Fruit fly (Drosophila melanogaster) whole organism, adult: Measurements from ENCODE around the gene CG13449.

Experiments used
- CG11617 ChIP-seq: fragments of 200-800 bp; sonication (Bioruptor generic); optimal IDR thresholded peaks from 2 replicates; lab custom pipeline; 2017; ENCODE audit warnings: mild to moderate bottlenecking, missing biosample characterization, missing genetic modification reagents, missing genetic modification characterization
- CG12768 ChIP-seq: fragments of 200-800 bp; sonication (Bioruptor generic); optimal IDR thresholded peaks from 2 replicates; lab custom pipeline; 2017; ENCODE audit warnings: missing biosample characterization, missing genetic modification characterization, mild to moderate bottlenecking, moderate library complexity, missing genetic modification reagents
- CG14711 ChIP-seq: fragments of 200-800 bp; sonication (Bioruptor generic); optimal IDR thresholded peaks from 2 replicates; lab custom pipeline; 2018; ENCODE audit warnings: missing biosample characterization, mild to moderate bottlenecking, missing genetic modification characterization, moderate library complexity
- CG1620 ChIP-seq: fragments of 200-800 bp; sonication (Bioruptor generic); optimal IDR thresholded peaks from 2 replicates; lab custom pipeline; 2016; ENCODE audit warnings: missing biosample characterization, missing genetic modification characterization
- CG33017 ChIP-seq: fragments of 200-800 bp; sonication (Bioruptor generic); optimal IDR thresholded peaks from 2 replicates; lab custom pipeline; 2018; ENCODE audit warnings: missing biosample characterization, mild to moderate bottlenecking, missing genetic modification characterization, moderate library complexity
- CG5204 ChIP-seq: fragments of 200-800 bp; sonication (Bioruptor generic); optimal IDR thresholded peaks from 2 replicates; lab custom pipeline; 2016; ENCODE audit warnings: missing biosample characterization, missing genetic modification characterization
- CG7045 ChIP-seq: fragments of 200-800 bp; sonication (Bioruptor generic); optimal IDR thresholded peaks from 2 replicates; lab custom pipeline; 2017; ENCODE audit warnings: missing biosample characterization, mild to moderate bottlenecking, missing genetic modification characterization
- CG7101 ChIP-seq: fragments of 200-800 bp; sonication (Bioruptor generic); optimal IDR thresholded peaks from 2 replicates; lab custom pipeline; 2018; ENCODE audit warnings: missing biosample characterization, mild to moderate bottlenecking, missing genetic modification characterization, moderate library complexity
- Clk ChIP-seq: fragments of 200-800 bp; sonication (Bioruptor generic); optimal IDR thresholded peaks from 2 replicates; lab custom pipeline; 2017; ENCODE audit warnings: missing biosample characterization, missing genetic modification characterization
- Crg-1 ChIP-seq: fragments of 200-800 bp; sonication (Bioruptor generic); optimal IDR thresholded peaks from 2 replicates; lab custom pipeline; 2016; ENCODE audit warnings: missing biosample characterization, missing genetic modification characterization
- Hr96 ChIP-seq: fragments of 200-800 bp; sonication (Bioruptor generic); optimal IDR thresholded peaks from 2 replicates; lab custom pipeline; 2016; ENCODE audit warnings: missing biosample characterization, missing genetic modification characterization
- Mnt ChIP-seq: fragments of 200-800 bp; sonication (Bioruptor generic); optimal IDR thresholded peaks from 2 replicates; lab custom pipeline; 2016; ENCODE audit warnings: missing biosample characterization, mild to moderate bottlenecking, missing genetic modification characterization
- bab1 ChIP-seq: fragments of 200-800 bp; sonication (Bioruptor generic); optimal IDR thresholded peaks from 3 replicates; lab custom pipeline; 2019; ENCODE audit warnings: missing biosample characterization, mild to moderate bottlenecking, missing genetic modification characterization, moderate library complexity
- cic ChIP-seq: fragments of 200-800 bp; sonication (Bioruptor generic); optimal IDR thresholded peaks from 2 replicates; lab custom pipeline; 2017; ENCODE audit warnings: missing biosample characterization, mild to moderate bottlenecking, missing genetic modification characterization, moderate library complexity
- cnc ChIP-seq, 2 experiments: fragments of >200 bp; optimal IDR thresholded peaks; 2 replicates each; lab custom pipeline; 2017
- kay ChIP-seq: fragments of 200-800 bp; sonication (Bioruptor generic); peaks from one replicate; lab custom pipeline; 2016; ENCODE audit warnings: missing biosample characterization, missing genetic modification characterization, borderline replicate concordance
- ovo ChIP-seq: fragments of 200-800 bp; sonication (Bioruptor generic); optimal IDR thresholded peaks from 2 replicates; lab custom pipeline; 2016; ENCODE audit warnings: missing biosample characterization, missing genetic modification characterization
- pad ChIP-seq: fragments of 200-800 bp; sonication (Bioruptor generic); optimal IDR thresholded peaks from 3 replicates; lab custom pipeline; 2017; ENCODE audit warnings: missing biosample characterization, missing genetic modification characterization, mild to moderate bottlenecking, moderate library complexity, missing genetic modification reagents
- tj ChIP-seq: fragments of 200-800 bp; sonication (Bioruptor generic); optimal IDR thresholded peaks from 3 replicates; lab custom pipeline; 2017; ENCODE audit warnings: missing biosample characterization, mild to moderate bottlenecking, missing genetic modification characterization, moderate library complexity
- toe ChIP-seq: fragments of 200-800 bp; sonication (Bioruptor generic); optimal IDR thresholded peaks from 2 replicates; lab custom pipeline; 2016; ENCODE audit warnings: missing biosample characterization, missing genetic modification characterization

CG13449 gene

DNA sequence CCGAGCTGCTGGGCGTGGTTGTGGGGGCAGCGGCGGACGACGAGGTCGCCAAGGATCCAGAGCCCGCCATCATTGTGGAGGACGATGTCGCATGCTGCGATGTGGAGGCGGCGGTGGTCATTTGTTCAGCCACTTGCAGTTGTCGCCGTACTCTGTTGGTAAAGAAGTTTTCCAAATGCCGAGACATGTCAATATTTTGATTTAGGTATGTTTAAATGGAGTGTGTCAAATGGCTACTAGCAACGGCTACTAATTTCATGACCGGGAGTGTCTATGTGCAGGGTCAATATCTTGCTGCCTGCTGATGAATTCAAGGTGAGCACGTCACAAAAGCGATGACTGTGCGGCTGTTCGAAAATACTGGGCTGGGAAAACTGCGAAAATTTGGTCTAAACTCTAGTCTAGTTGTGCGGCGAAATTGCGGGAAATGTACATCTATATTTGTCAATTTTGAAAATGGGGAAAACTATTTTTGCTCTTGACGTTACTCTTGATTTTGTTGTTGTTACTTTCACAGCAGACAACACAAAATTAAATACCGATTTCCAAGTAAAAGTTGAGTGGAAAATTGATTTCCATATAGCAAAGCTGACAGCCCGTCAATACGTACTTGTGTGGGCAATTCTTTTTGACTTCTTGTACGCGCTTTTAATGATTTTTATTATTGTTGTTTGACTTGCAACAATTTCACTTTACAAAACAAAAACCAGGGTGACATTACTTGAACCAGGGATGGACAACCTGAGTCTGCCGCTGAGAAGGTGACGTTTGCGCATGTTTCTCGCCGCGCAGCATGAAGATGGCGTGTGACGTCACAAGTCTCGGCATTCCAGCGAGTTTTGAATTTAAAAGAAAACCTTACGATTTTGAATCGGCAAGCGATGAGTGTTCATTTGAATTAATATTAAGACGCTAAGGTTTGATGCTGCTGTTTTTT is 24.9 kb downstream of the CG13449 start, which contains the start of gene CG7656:
TSS of gene CG7656 (minus strand) at position 731 of the 937 bp plus-strand sequence.
- TF ChIP-seq cnc (optimal IDR thresholded peaks at IDR 0.05; lab: Kevin White, UChicago): no peak
- peak; percentile 53 for TF ChIP-seq bab1 (GFP tag; lab: Kevin White, UChicago)
- peak; percentile 35 for TF ChIP-seq tj (GFP tag; lab: Kevin White, UChicago)
- no peak for TF ChIP-seq Clk (GFP tag; lab: Kevin White, UChicago)
- TF ChIP-seq CG33017 (tag; lab: Kevin White, UChicago): no peak
- peak; percentile 17 for TF ChIP-seq CG11617
- no peak for TF ChIP-seq pad
- TF ChIP-seq cic (GFP tag; lab: Kevin White, UChicago): peak; percentile 61
- no peak for TF ChIP-seq kay
- TF ChIP-seq CG12768: peak; percentile 5
- peak; percentile 72 for TF ChIP-seq CG1620 (GFP tag; lab: Kevin White, UChicago)
- TF ChIP-seq Mnt (GFP tag; lab: Kevin White, UChicago): peak; percentile 68
- no peak for TF ChIP-seq CG7045 (GFP tag; lab: Kevin White, UChicago)
- TF ChIP-seq toe (GFP tag; lab: Kevin White, UChicago): peak; percentile 82
- TF ChIP-seq ovo (GFP tag; lab: Kevin White, UChicago): no peak
- peak; percentile 43 for TF ChIP-seq CG14711
- TF ChIP-seq CG5204 (GFP tag; lab: Kevin White, UChicago): no peak
- peak; percentile 41 for TF ChIP-seq CG7101 (tag; lab: Kevin White, UChicago)
- TF ChIP-seq Crg-1 (GFP tag; lab: Kevin White, UChicago): peak; percentile 41
- no peak for TF ChIP-seq Hr96 (GFP tag; lab: Kevin White, UChicago)

DNA sequence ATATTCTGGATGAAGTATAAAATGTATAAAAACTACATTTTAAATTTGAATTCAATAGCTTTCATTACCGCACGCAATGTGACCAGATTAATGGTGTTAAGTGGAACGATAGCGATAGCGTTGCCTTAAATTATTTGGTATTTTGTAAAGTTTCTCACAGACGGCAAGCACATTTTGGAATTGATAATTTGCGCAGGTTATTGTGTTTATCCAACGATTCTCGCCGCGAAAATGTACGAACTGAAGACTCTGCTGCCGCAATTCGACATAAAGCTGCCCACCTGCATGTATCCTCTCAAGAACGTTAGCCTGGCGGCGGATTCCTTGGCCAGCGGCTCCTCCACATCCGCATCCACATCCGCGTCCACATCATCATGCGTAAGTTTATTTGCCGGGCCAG is 29.1 kb downstream of the CG13449 start, which contains the start of gene AIMP2:
TSS of gene AIMP2 (plus strand) at position 135 of the 400 bp plus-strand sequence.
- TF ChIP-seq tj (GFP tag; lab: Kevin White, UChicago): no peak
- TF ChIP-seq Mnt (GFP tag; lab: Kevin White, UChicago): peak; percentile 1
- peak; percentile 37 for TF ChIP-seq bab1 (GFP tag; lab: Kevin White, UChicago)
- no peak for TF ChIP-seq cnc (optimal IDR thresholded peaks at IDR 0.05; lab: Kevin White, UChicago)

DNA sequence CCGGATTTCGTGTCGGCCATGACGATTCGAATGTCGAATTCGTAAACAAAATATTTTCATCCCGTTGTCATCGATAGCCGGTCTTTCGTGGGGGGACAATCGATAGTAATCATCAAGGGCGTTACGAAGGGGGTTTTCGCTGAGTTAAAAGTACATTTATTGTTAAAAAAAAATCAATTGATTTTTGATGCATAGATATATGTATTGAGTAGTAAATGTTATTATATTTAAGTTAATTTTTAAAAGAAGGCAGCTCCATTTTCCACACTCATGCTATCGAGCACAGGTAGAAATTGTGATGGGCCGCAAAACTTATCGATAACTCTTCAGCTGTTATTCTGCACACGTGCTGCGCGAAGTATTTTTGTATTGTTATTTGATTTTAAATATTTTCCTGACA is 32.1 kb downstream of the CG13449 start, which contains the start of the genes mrn and CG12301:
TSS of gene mrn (minus strand) at position 51 of the 400 bp plus-strand sequence.
TSS of gene CG12301 (plus strand) at position 314 of the 400 bp plus-strand sequence.
- TF ChIP-seq pad: peak; percentile 69
- TF ChIP-seq CG1620 (GFP tag; lab: Kevin White, UChicago): peak; percentile 88
- peak; percentile 91 for TF ChIP-seq bab1 (GFP tag; lab: Kevin White, UChicago)
- TF ChIP-seq cic (GFP tag; lab: Kevin White, UChicago): peak; percentile 42
- peak; percentile 67 for TF ChIP-seq Crg-1 (GFP tag; lab: Kevin White, UChicago)
- no peak for TF ChIP-seq ovo (GFP tag; lab: Kevin White, UChicago)
- TF ChIP-seq tj (GFP tag; lab: Kevin White, UChicago): peak; percentile 75
- no peak for TF ChIP-seq Hr96 (GFP tag; lab: Kevin White, UChicago)
- TF ChIP-seq CG5204 (GFP tag; lab: Kevin White, UChicago): no peak
- TF ChIP-seq CG7101 (tag; lab: Kevin White, UChicago): peak; percentile 80
- TF ChIP-seq CG11617: peak; percentile 80
- TF ChIP-seq CG12768: peak; percentile 82
- TF ChIP-seq CG7045 (GFP tag; lab: Kevin White, UChicago): peak; percentile 72
- TF ChIP-seq toe (GFP tag; lab: Kevin White, UChicago): no peak
- peak; percentile 100 for TF ChIP-seq Mnt (GFP tag; lab: Kevin White, UChicago)
- peak; percentile 78 for TF ChIP-seq Clk (GFP tag; lab: Kevin White, UChicago)
- TF ChIP-seq CG33017 (tag; lab: Kevin White, UChicago): peak; percentile 62
- peak; percentile 92 for TF ChIP-seq CG14711

DNA sequence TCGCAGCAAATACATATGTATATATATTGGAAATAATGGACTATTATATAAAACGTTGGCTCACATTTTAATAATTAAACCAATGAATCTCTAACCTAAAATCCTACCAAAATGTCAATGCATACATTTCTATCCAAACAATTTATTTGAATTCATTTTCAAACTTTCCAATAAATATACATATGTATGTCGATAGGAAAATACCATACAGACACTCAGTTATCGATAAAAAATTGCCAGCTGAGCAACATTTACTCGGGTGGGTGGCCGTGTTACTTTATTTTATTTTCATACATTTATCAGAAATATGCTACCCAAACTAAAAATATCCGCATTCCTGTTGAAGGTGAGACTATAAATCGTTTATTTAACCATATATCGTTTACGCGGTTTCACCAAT is 36.3 kb downstream of the CG13449 start, which contains the start of gene Ufsp2:
TSS of gene Ufsp2 (plus strand) at position 214 of the 400 bp plus-strand sequence.
- no peak for TF ChIP-seq CG7101 (tag; lab: Kevin White, UChicago)
- TF ChIP-seq cnc (optimal IDR thresholded peaks at IDR 0.05; lab: Kevin White, UChicago): no peak
- no peak for TF ChIP-seq bab1 (GFP tag; lab: Kevin White, UChicago)
- TF ChIP-seq Hr96 (GFP tag; lab: Kevin White, UChicago): no peak
- no peak for TF ChIP-seq pad
- TF ChIP-seq CG12768: no peak
- no peak for TF ChIP-seq CG1620 (GFP tag; lab: Kevin White, UChicago)
- TF ChIP-seq CG33017 (tag; lab: Kevin White, UChicago): no peak
- TF ChIP-seq CG11617: no peak
- TF ChIP-seq Clk (GFP tag; lab: Kevin White, UChicago): no peak
- no peak for TF ChIP-seq tj (GFP tag; lab: Kevin White, UChicago)
- TF ChIP-seq CG5204 (GFP tag; lab: Kevin White, UChicago): no peak
- no peak for TF ChIP-seq Mnt (GFP tag; lab: Kevin White, UChicago)
- TF ChIP-seq cic (GFP tag; lab: Kevin White, UChicago): no peak
- no peak for TF ChIP-seq ovo (GFP tag; lab: Kevin White, UChicago)
- no peak for TF ChIP-seq CG7045 (GFP tag; lab: Kevin White, UChicago)
- no peak for TF ChIP-seq Crg-1 (GFP tag; lab: Kevin White, UChicago)

DNA sequence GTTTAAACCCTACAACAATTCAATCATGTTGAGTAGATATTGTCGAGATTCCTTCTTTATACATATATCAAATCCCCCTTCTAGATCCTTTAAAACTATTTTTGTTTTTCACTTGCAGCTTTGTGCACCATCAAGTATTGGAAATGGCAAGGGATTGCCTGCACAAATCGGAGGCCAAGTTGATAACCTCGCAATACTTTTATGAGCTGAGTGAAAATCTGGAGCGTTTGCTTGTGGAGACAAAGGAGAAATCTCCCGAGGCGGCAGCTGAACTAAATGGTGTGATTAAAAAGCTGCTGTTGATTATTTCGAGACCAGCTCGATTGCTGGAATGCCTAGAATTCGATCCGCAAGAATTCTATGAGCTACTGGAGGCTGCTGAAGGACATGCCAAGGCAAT is 42.1 kb downstream of the CG13449 start:
- TF ChIP-seq Mnt (GFP tag; lab: Kevin White, UChicago): no peak
- TF ChIP-seq toe (GFP tag; lab: Kevin White, UChicago): no peak
- no peak for TF ChIP-seq CG14711
- no peak for TF ChIP-seq tj (GFP tag; lab: Kevin White, UChicago)
- TF ChIP-seq cnc (optimal IDR thresholded peaks at IDR 0.05; lab: Kevin White, UChicago): no peak
- no peak for TF ChIP-seq cic (GFP tag; lab: Kevin White, UChicago)
- no peak for TF ChIP-seq CG7045 (GFP tag; lab: Kevin White, UChicago)
- no peak for TF ChIP-seq kay
- no peak for TF ChIP-seq CG5204 (GFP tag; lab: Kevin White, UChicago)
- no peak for TF ChIP-seq CG33017 (tag; lab: Kevin White, UChicago)
- no peak for TF ChIP-seq bab1 (GFP tag; lab: Kevin White, UChicago)
- TF ChIP-seq CG12768: no peak
